Fruit fly (Drosophila melanogaster) whole organism, embryonic: ENCODE measurements around the gene DEF8.

Experiments
- Abd-B ChIP-seq: fragments of 200-800 bp; sonication (Bioruptor generic); optimal IDR thresholded peaks from 2 replicates; lab custom pipeline; 2018; ENCODE audit warnings: missing biosample characterization, mild to moderate bottlenecking, missing genetic modification characterization, moderate library complexity
- Adf1 ChIP-seq: fragments of 200-800 bp; sonication (Bioruptor generic); IDR thresholded peaks from 2 replicates; pipeline ENCODE4 v1.3.6; 2022; ENCODE audit warnings: missing biosample characterization, missing genetic modification characterization
- Antp ChIP-seq: fragments of 200-800 bp; sonication (Bioruptor generic); optimal IDR thresholded peaks from 3 replicates; lab custom pipeline; 2016; ENCODE audit warnings: missing biosample characterization, missing genetic modification characterization
- CG10321 ChIP-seq: fragments of 200-800 bp; sonication (Bioruptor generic); IDR thresholded peaks from 2 replicates; pipeline ENCODE4 v1.3.6; 2022; ENCODE audit warnings: missing biosample characterization, missing genetic modification characterization
- CG13287 ChIP-seq: fragments of 200-800 bp; sonication (Bioruptor generic); IDR thresholded peaks from 2 replicates; pipeline ENCODE4 v1.3.6; 2022; ENCODE audit warnings: missing biosample characterization, missing genetic modification characterization; ENCODE audit not compliant: partially characterized antibody
- CG17912 ChIP-seq: fragments of 200-800 bp; sonication (Bioruptor generic); optimal IDR thresholded peaks from 2 replicates; lab custom pipeline; 2018; ENCODE audit warnings: missing biosample characterization, mild to moderate bottlenecking, missing genetic modification characterization
- CG18476 ChIP-seq: fragments of 200-800 bp; sonication (Bioruptor generic); optimal IDR thresholded peaks from 2 replicates; lab custom pipeline; 2016; ENCODE audit warnings: missing biosample characterization, mild to moderate bottlenecking, missing genetic modification characterization
- CG2202 ChIP-seq: fragments of 200-800 bp; sonication (Bioruptor generic); optimal IDR thresholded peaks from 2 replicates; lab custom pipeline; 2018; ENCODE audit warnings: missing biosample characterization, mild to moderate bottlenecking, missing genetic modification characterization
- CG4730 ChIP-seq: fragments of 200-800 bp; sonication (Bioruptor generic); IDR thresholded peaks from 2 replicates; pipeline ENCODE4 v1.3.6; 2022; ENCODE audit warnings: missing biosample characterization, missing genetic modification characterization
- CG9609 ChIP-seq: fragments of 200-800 bp; sonication (Bioruptor generic); optimal IDR thresholded peaks from 3 replicates; lab custom pipeline; 2016; ENCODE audit warnings: missing biosample characterization, missing genetic modification characterization
- CTCF ChIP-seq: fragments of 200-800 bp; sonication (Bioruptor generic); optimal IDR thresholded peaks from 2 replicates; lab custom pipeline; 2017; ENCODE audit warnings: missing biosample characterization, mild to moderate bottlenecking, missing genetic modification characterization, moderate library complexity
- Deaf1 ChIP-seq: fragments of 200-800 bp; optimal IDR thresholded peaks from 3 replicates; lab custom pipeline; 2019; ENCODE audit warnings: missing biosample characterization, mild to moderate bottlenecking, missing genetic modification characterization, moderate library complexity
- Ets65A ChIP-seq: fragments of 200-800 bp; sonication (Bioruptor generic); peaks from one replicate; lab custom pipeline; 2016; ENCODE audit warnings: missing biosample characterization, missing genetic modification characterization
- Fer3 ChIP-seq: fragments of 200-800 bp; sonication (Bioruptor generic); optimal IDR thresholded peaks from 2 replicates; lab custom pipeline; 2018; ENCODE audit warnings: missing biosample characterization, mild to moderate bottlenecking, missing genetic modification characterization, moderate library complexity
- Hr51 ChIP-seq, 2 experiments: fragments of 200-800 bp; sonication (Bioruptor generic); optimal IDR thresholded peaks; 2 replicates in 1 of 2; 3 replicates in 1 of 2; lab custom pipeline; 2016 to 2018; ENCODE audit warnings: missing biosample characterization in 2 of 2, missing genetic modification characterization in 2 of 2, mild to moderate bottlenecking in 1 of 2, moderate library complexity in 1 of 2
- Hr78 ChIP-seq, 2 experiments: fragments of 200-800 bp in 1 of 2; fragments of >200 bp in 1 of 2; sonication (Bioruptor generic) in 1 of 2; optimal IDR thresholded peaks; 2 replicates each; lab custom pipeline; 2017 to 2019; ENCODE audit warnings: missing biosample characterization in 2 of 2, missing genetic modification characterization in 2 of 2, mild to moderate bottlenecking in 1 of 2, moderate library complexity in 1 of 2
- Hsf ChIP-seq: fragments of 200-800 bp; sonication (Bioruptor generic); optimal IDR thresholded peaks from 3 replicates; lab custom pipeline; 2016; ENCODE audit warnings: missing biosample characterization, missing genetic modification characterization
- MESR4 ChIP-seq: fragments of 200-800 bp; sonication (Bioruptor generic); optimal IDR thresholded peaks from 2 replicates; lab custom pipeline; 2018; ENCODE audit warnings: missing biosample characterization, mild to moderate bottlenecking, missing genetic modification characterization, moderate library complexity
- Max ChIP-seq: fragments of 200-800 bp; sonication (Bioruptor generic); optimal IDR thresholded peaks from 2 replicates; lab custom pipeline; 2016; ENCODE audit warnings: missing biosample characterization, mild to moderate bottlenecking, missing genetic modification characterization
- NC2α ChIP-seq: fragments of 200-800 bp; sonication (Bioruptor generic); optimal IDR thresholded peaks from 2 replicates; lab custom pipeline; 2016; ENCODE audit warnings: missing biosample characterization, missing genetic modification characterization
- NFAT ChIP-seq: fragments of 200-800 bp; sonication (Bioruptor generic); IDR thresholded peaks from 2 replicates; pipeline ENCODE4 v1.3.6; 2022; ENCODE audit warnings: missing biosample characterization, missing genetic modification characterization
- Six4 ChIP-seq: fragments of 200-800 bp; sonication (Bioruptor generic); optimal IDR thresholded peaks from 2 replicates; lab custom pipeline; 2016; ENCODE audit warnings: missing biosample characterization, missing genetic modification characterization
- Spps ChIP-seq: fragments of 200-800 bp; sonication (Bioruptor generic); optimal IDR thresholded peaks from 2 replicates; lab custom pipeline; 2018; ENCODE audit warnings: missing biosample characterization, mild to moderate bottlenecking, missing genetic modification characterization
- Tbp ChIP-seq: fragments of >200 bp; optimal IDR thresholded peaks from 2 replicates; lab custom pipeline; 2018; ENCODE audit warnings: missing biosample characterization, missing genetic modification characterization
- Trl ChIP-seq, 3 experiments: fragments of >200 bp in 2 of 3; fragments of 200-800 bp in 1 of 3; sonication (Bioruptor generic) in 1 of 3; optimal IDR thresholded peaks; 2 replicates in 1 of 3; 3 replicates in 2 of 3; lab custom pipeline; 2016 to 2017; ENCODE audit warnings: missing biosample characterization in 1 of 3, missing genetic modification characterization in 1 of 3
- YL-1 ChIP-seq: fragments of 200-800 bp; sonication (Bioruptor generic); optimal IDR thresholded peaks from 3 replicates; lab custom pipeline; 2017; ENCODE audit warnings: missing biosample characterization, mild to moderate bottlenecking, missing genetic modification characterization
- amos ChIP-seq: fragments of 200-800 bp; sonication (Bioruptor generic); IDR thresholded peaks from 2 replicates; pipeline ENCODE4 v1.3.6; 2022; ENCODE audit warnings: missing biosample characterization, missing genetic modification characterization; ENCODE audit not compliant: partially characterized antibody
- ash1 ChIP-seq: fragments of 200-800 bp; sonication (Bioruptor generic); optimal IDR thresholded peaks from 2 replicates; lab custom pipeline; 2018; ENCODE audit warnings: missing biosample characterization, mild to moderate bottlenecking, missing genetic modification characterization
- bigmax ChIP-seq: fragments of 200-800 bp; sonication (Bioruptor generic); optimal IDR thresholded peaks from 2 replicates; lab custom pipeline; 2018; ENCODE audit warnings: missing biosample characterization, mild to moderate bottlenecking, missing genetic modification characterization
- chinmo ChIP-seq: fragments of 200-800 bp; sonication (Bioruptor generic); IDR thresholded peaks from 4 replicates; pipeline ENCODE4 v1.3.6; 2022; ENCODE audit warnings: missing biosample characterization, missing genetic modification characterization; ENCODE audit not compliant: partially characterized antibody
- dan ChIP-seq: fragments of 200-800 bp; sonication (Bioruptor generic); IDR thresholded peaks from 2 replicates; pipeline ENCODE4 v1.3.6; 2022; ENCODE audit warnings: missing biosample characterization, missing genetic modification characterization
- dpn ChIP-seq, 2 experiments: fragments of 200-800 bp; sonication (Bioruptor generic); optimal IDR thresholded peaks; 3 replicates each; lab custom pipeline; 2016; ENCODE audit warnings: missing biosample characterization in 2 of 2, missing genetic modification characterization in 2 of 2
- eve ChIP-seq, 2 experiments: fragments of >200 bp; optimal IDR thresholded peaks; 2 replicates each; lab custom pipeline; 2017; ENCODE audit warnings: missing biosample characterization in 2 of 2, missing genetic modification characterization in 2 of 2
- lbe ChIP-seq: fragments of 200-800 bp; sonication (Bioruptor generic); optimal IDR thresholded peaks from 2 replicates; lab custom pipeline; 2016; ENCODE audit warnings: missing biosample characterization, mild to moderate bottlenecking, missing genetic modification characterization
- lmd ChIP-seq: fragments of 200-800 bp; sonication (Bioruptor generic); IDR thresholded peaks from 2 replicates; pipeline ENCODE4 v1.3.6; 2022; ENCODE audit warnings: missing biosample characterization, missing genetic modification characterization
- lola ChIP-seq, 3 experiments: fragments of >200 bp in 2 of 3; fragments of 200-800 bp in 1 of 3; sonication (Bioruptor generic) in 1 of 3; optimal IDR thresholded peaks; 2 replicates each; lab custom pipeline; 2017 to 2019; ENCODE audit warnings: missing biosample characterization in 3 of 3, missing genetic modification characterization in 3 of 3, mild to moderate bottlenecking in 1 of 3, moderate library complexity in 1 of 3
- mirr ChIP-seq: fragments of 200-800 bp; sonication (Bioruptor generic); optimal IDR thresholded peaks from 3 replicates; lab custom pipeline; 2018; ENCODE audit warnings: missing biosample characterization, mild to moderate bottlenecking, missing genetic modification characterization
- pum ChIP-seq: fragments of 200-800 bp; sonication (Bioruptor generic); optimal IDR thresholded peaks from 2 replicates; lab custom pipeline; 2016; ENCODE audit warnings: missing biosample characterization, missing genetic modification characterization
- ranshi ChIP-seq: fragments of 200-800 bp; sonication (Bioruptor generic); IDR thresholded peaks from 2 replicates; pipeline ENCODE4 v1.3.6; 2022; ENCODE audit warnings: missing biosample characterization, missing genetic modification characterization
- scrt ChIP-seq: fragments of 200-800 bp; sonication (Bioruptor generic); optimal IDR thresholded peaks from 2 replicates; lab custom pipeline; 2018; ENCODE audit warnings: missing biosample characterization, mild to moderate bottlenecking, missing genetic modification characterization, moderate library complexity
- sqz ChIP-seq: fragments of 200-800 bp; sonication (Bioruptor generic); optimal IDR thresholded peaks from 3 replicates; lab custom pipeline; 2018; ENCODE audit warnings: missing biosample characterization, mild to moderate bottlenecking, missing genetic modification characterization
- tap ChIP-seq: fragments of 200-800 bp; optimal IDR thresholded peaks from 3 replicates; lab custom pipeline; 2019; ENCODE audit warnings: missing biosample characterization, mild to moderate bottlenecking, missing genetic modification characterization, moderate library complexity
- tgo ChIP-seq: fragments of 200-800 bp; sonication (Bioruptor generic); IDR thresholded peaks from 3 replicates; pipeline ENCODE4 v1.3.6; 2022; ENCODE audit warnings: missing biosample characterization, missing genetic modification characterization
- ttk ChIP-seq: fragments of 200-800 bp; sonication (Bioruptor generic); IDR thresholded peaks from 2 replicates; pipeline ENCODE4 v2.1.2; 2022; ENCODE audit warnings: missing biosample characterization, missing genetic modification characterization
- zf30C ChIP-seq: fragments of 200-800 bp; sonication (Bioruptor generic); optimal IDR thresholded peaks from 3 replicates; lab custom pipeline; 2018; ENCODE audit warnings: missing biosample characterization, mild to moderate bottlenecking, missing genetic modification characterization
- zfh1 ChIP-seq: fragments of 200-800 bp; sonication (Bioruptor generic); IDR thresholded peaks from 3 replicates; pipeline ENCODE4 v1.3.6; 2022; ENCODE audit warnings: missing biosample characterization, missing genetic modification characterization

The DEF8 gene

dm6 chr3L:12163693-12164092 lies 31.7 kb downstream of the DEF8 start, which contains the start of gene CG9760 (continued):
- TF ChIP-seq lmd (GFP tag; lab: Robert Waterston, UW) (peak; percentile 39), CG13287 (GFP tag; lab: Robert Waterston, UW) (no peak), dan (GFP tag; lab: Robert Waterston, UW) (no peak), bigmax (GFP tag; lab: Kevin White, UChicago) (no peak), Trl (optimal IDR thresholded peaks at IDR 0.05; lab: Kevin White, UChicago) (peak; percentile 56 to 58), Trl (GFP tag; optimal IDR thresholded peaks at IDR 0.05; lab: Kevin White, UChicago) (no peak), tgo (no peak; the same call in 2 of the 3 replicates), CG17912 (GFP tag; lab: Kevin White, UChicago) (no peak), CG18476 (GFP tag; lab: Kevin White, UChicago) (no peak), YL-1 (GFP tag; lab: Kevin White, UChicago) (no peak), Fer3 (tag; lab: Kevin White, UChicago) (no peak), ttk (0 out of 2 replicates have a peak, but pooled peaks have one; percentile 34), ranshi (0 out of 2 replicates have a peak, but pooled peaks have one; percentile 7), Antp (GFP tag; lab: Kevin White, UChicago) (no peak), lola (GFP tag; optimal IDR thresholded peaks at IDR 0.05; lab: Kevin White, UChicago) (no peak), Tbp (GFP tag; lab: Kevin White, UChicago) (no peak), zfh1 (GFP tag; lab: Robert Waterston, UW) (0 out of 3 replicates have a peak, but pooled peaks have one; percentile 37), Hsf (peak; percentile 1), lbe (no peak), eve (GFP tag; optimal IDR thresholded peaks at IDR 0.05; lab: Kevin White, UChicago) (no peak)
- TF ChIP-seq, all 482 proteins: peak for 46

dm6 chr3L:12175382-12175781 lies 43.4 kb downstream of the DEF8 start, which contains the start of gene Rh7:
Rh7 (minus strand) TSS chr3L:12175482.
- TF ChIP-seq CG4730 (GFP tag; lab: Robert Waterston, UW) (no peak), Six4 (GFP tag; lab: Kevin White, UChicago) (no peak), mirr (GFP tag; lab: Kevin White, UChicago) (no peak), CTCF (GFP tag; lab: Kevin White, UChicago) (no peak), Deaf1 (tag; lab: Kevin White, UChicago) (peak; percentile 64), scrt (peak; percentile 30), zf30C (no peak), dpn (GFP tag; optimal IDR thresholded peaks at IDR 0.05; lab: Kevin White, UChicago) (no peak)

dm6 chr3L:12177301-12177700 lies 45.4 kb downstream of the DEF8 start, which contains the start of gene CAH2:
CAH2 (plus strand) TSS chr3L:12177601.
- peak; percentile 19 for TF ChIP-seq Ets65A (GFP tag; lab: Kevin White, UChicago)
- no peak for TF ChIP-seq pum (GFP tag; lab: Kevin White, UChicago)

- TF ChIP-seq CG18476 (GFP tag; lab: Kevin White, UChicago) (no peak), MESR4 (GFP tag; lab: Kevin White, UChicago) (no peak), CG2202 (no peak), Hr78 (GFP tag; optimal IDR thresholded peaks at IDR 0.05; lab: Kevin White, UChicago) (peak in 1 of 2 experiments; percentile 22), amos (GFP tag; lab: Robert Waterston, UW) (no peak), Hr51 (GFP tag; optimal IDR thresholded peaks at IDR 0.05; lab: Kevin White, UChicago) (peak in 1 of 2 experiments; percentile 23), sqz (GFP tag; lab: Kevin White, UChicago) (no peak), CG9609 (GFP tag; lab: Kevin White, UChicago) (no peak), NFAT (GFP tag; lab: Robert Waterston, UW) (peak; percentile 41; the same call in 1 of the 2 replicates), chinmo (GFP tag; lab: Robert Waterston, UW) (no peak), Adf1 (GFP tag; lab: Robert Waterston, UW) (no peak), Max (no peak), CG10321 (GFP tag; lab: Robert Waterston, UW) (no peak), Spps (tag; lab: Kevin White, UChicago) (no peak), tap (tag; lab: Kevin White, UChicago) (no peak), Abd-B (no peak), NC2α (no peak), ash1 (GFP tag; lab: Kevin White, UChicago) (no peak)
Measured at dm6 chr3L:12178847-12179437, 47.0 kb downstream of the DEF8 start.
